Worm (Caenorhabditis elegans) whole organism, early embryonic: ENCODE measurements around the gene fbxa-163.

Source experiments
- B0310.2 ChIP-seq: sonication (generic microtip); optimal IDR thresholded peaks from 2 replicates; lab custom pipeline; 2016; ENCODE audit warnings: mild to moderate bottlenecking, missing genetic modification characterization, missing compliant biosample characterization
- F13C5.2 ChIP-seq: sonication (generic microtip); optimal IDR thresholded peaks from 2 replicates; lab custom pipeline; 2017; ENCODE audit warnings: mild to moderate bottlenecking, missing genetic modification characterization, inconsistent platforms, missing compliant biosample characterization
- aly-1 ChIP-seq: sonication (generic microtip); optimal IDR thresholded peaks from 2 replicates; lab custom pipeline; 2016; ENCODE audit warnings: missing genetic modification characterization, missing compliant biosample characterization
- ama-1 ChIP-seq: fragments of 150-350 bp; optimal IDR thresholded peaks from 2 replicates; lab custom pipeline; 2014
- ceh-13 ChIP-seq: fragments of 200-800 bp; sonication (Bioruptor generic); optimal IDR thresholded peaks from 2 replicates; lab custom pipeline; 2018; ENCODE audit warnings: mild to moderate bottlenecking, missing genetic modification characterization, missing compliant biosample characterization
- ceh-36 ChIP-seq: sonication (generic microtip); optimal IDR thresholded peaks from 2 replicates; lab custom pipeline; 2016; ENCODE audit warnings: missing genetic modification characterization, inconsistent platforms, missing compliant biosample characterization
- ets-7 ChIP-seq: sonication (generic microtip); optimal IDR thresholded peaks from 2 replicates; lab custom pipeline; 2016; ENCODE audit warnings: missing genotype, missing genetic modification characterization, missing compliant biosample characterization
- flt-1 ChIP-seq: fragments of 200-800 bp; sonication (Bioruptor generic); IDR thresholded peaks from 2 replicates; pipeline ENCODE4 v1.3.6; 2022; ENCODE audit warnings: missing genetic modification characterization, missing compliant biosample characterization
- hmbx-1 ChIP-seq: sonication (generic microtip); optimal IDR thresholded peaks from 2 replicates; lab custom pipeline; 2016; ENCODE audit warnings: mild to moderate bottlenecking, missing genetic modification characterization, missing compliant biosample characterization
- hmg-4 ChIP-seq: fragments of 200-800 bp; sonication (Bioruptor generic); optimal IDR thresholded peaks from 2 replicates; lab custom pipeline; 2018; ENCODE audit warnings: mild to moderate bottlenecking, missing genetic modification characterization, missing compliant biosample characterization
- hnd-1 ChIP-seq: sonication (generic microtip); optimal IDR thresholded peaks from 2 replicates; lab custom pipeline; 2016; ENCODE audit warnings: missing genetic modification characterization, missing compliant biosample characterization
- pes-1 ChIP-seq: fragments of 200-800 bp; sonication (Bioruptor generic); IDR thresholded peaks from 2 replicates; pipeline ENCODE4 v1.3.6; 2022; ENCODE audit warnings: missing genetic modification reagents, missing genetic modification characterization, missing compliant biosample characterization
- scrt-1 ChIP-seq: fragments of 200-800 bp; sonication (Bioruptor generic); IDR thresholded peaks from 2 replicates; pipeline ENCODE4 v1.3.6; 2022; ENCODE audit warnings: missing genetic modification characterization, missing compliant biosample characterization
- sea-1 ChIP-seq: fragments of 200-800 bp; sonication (Bioruptor generic); conservative IDR thresholded peaks from 2 replicates; pipeline ENCODE4 v1.3.6; 2022; ENCODE audit warnings: missing genetic modification characterization, missing compliant biosample characterization
- tbx-11 ChIP-seq: fragments of 200-800 bp; sonication (Bioruptor generic); IDR thresholded peaks from 2 replicates; pipeline ENCODE4 v1.3.6; 2022; ENCODE audit warnings: missing genetic modification characterization, missing compliant biosample characterization
- tbx-37 ChIP-seq: fragments of 200-800 bp; sonication (Bioruptor generic); conservative IDR thresholded peaks from 2 replicates; pipeline ENCODE4 v1.3.6; 2022; ENCODE audit warnings: missing genetic modification reagents, missing genetic modification characterization, missing compliant biosample characterization
- tra-4 ChIP-seq: sonication (generic microtip); optimal IDR thresholded peaks from 2 replicates; lab custom pipeline; 2017; ENCODE audit warnings: missing genetic modification characterization, missing compliant biosample characterization

The fbxa-163 gene

DNA sequence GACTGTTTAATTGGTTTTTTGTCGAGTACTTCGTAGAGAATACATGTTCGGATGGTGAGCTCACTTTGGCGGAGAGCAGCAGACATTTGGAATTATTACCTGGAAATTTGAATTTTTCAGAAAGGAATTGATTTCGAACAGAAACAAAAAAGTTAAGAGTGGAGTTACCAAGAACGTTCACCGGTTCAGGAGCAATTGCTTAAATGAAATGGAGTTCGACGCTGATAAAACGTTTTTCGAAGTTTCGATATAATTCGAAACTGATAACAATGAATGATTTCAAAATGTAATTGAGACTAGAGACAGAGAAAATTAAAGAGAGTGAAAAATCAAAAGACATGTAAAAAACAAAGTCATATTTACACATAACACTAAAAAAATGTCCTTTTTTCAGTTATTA is at the start of gene fbxa-163:
TSS of gene fbxa-163 (minus strand) at position 101 of the 400 bp plus-strand sequence.
- TF ChIP-seq ceh-13 (GFP tag; lab: Kevin White, UChicago) (no peak), B0310.2 (tag; lab: Kevin White, UChicago) (no peak), hnd-1 (tag; lab: Kevin White, UChicago) (no peak), tbx-11 (no peak), ets-7 (tag; lab: Kevin White, UChicago) (no peak), ama-1 (no peak), sea-1 (GFP tag; lab: Robert Waterston, UW) (no peak), F13C5.2 (tag; lab: Kevin White, UChicago) (no peak), flt-1 (no peak), pes-1 (no peak), ceh-36 (tag; lab: Kevin White, UChicago) (no peak), aly-1 (tag; lab: Kevin White, UChicago) (no peak), hmg-4 (GFP tag; lab: Kevin White, UChicago) (no peak), tbx-37 (GFP tag; lab: Robert Waterston, UW) (no peak), tra-4 (tag; lab: Kevin White, UChicago) (no peak), scrt-1 (GFP tag; lab: Robert Waterston, UW) (no peak), hmbx-1 (no peak)

ce11 chrII:1657202-1657601 is 46.7 kb upstream of the fbxa-163 start, which contains the start of gene ZC204.12:
ZC204.12 (minus strand) TSS chrII:1657302.
- TF ChIP-seq tbx-11 (no peak), ama-1 (no peak), scrt-1 (GFP tag; lab: Robert Waterston, UW) (no peak), aly-1 (tag; lab: Kevin White, UChicago) (no peak), ceh-36 (tag; lab: Kevin White, UChicago) (no peak), flt-1 (no peak), ceh-13 (GFP tag; lab: Kevin White, UChicago) (no peak), hmbx-1 (no peak), sea-1 (GFP tag; lab: Robert Waterston, UW) (no peak), tbx-37 (GFP tag; lab: Robert Waterston, UW) (no peak), F13C5.2 (tag; lab: Kevin White, UChicago) (no peak), hmg-4 (GFP tag; lab: Kevin White, UChicago) (no peak), pes-1 (no peak), B0310.2 (tag; lab: Kevin White, UChicago) (no peak), ets-7 (tag; lab: Kevin White, UChicago) (no peak), hnd-1 (tag; lab: Kevin White, UChicago) (no peak), tra-4 (tag; lab: Kevin White, UChicago) (no peak)

DNA sequence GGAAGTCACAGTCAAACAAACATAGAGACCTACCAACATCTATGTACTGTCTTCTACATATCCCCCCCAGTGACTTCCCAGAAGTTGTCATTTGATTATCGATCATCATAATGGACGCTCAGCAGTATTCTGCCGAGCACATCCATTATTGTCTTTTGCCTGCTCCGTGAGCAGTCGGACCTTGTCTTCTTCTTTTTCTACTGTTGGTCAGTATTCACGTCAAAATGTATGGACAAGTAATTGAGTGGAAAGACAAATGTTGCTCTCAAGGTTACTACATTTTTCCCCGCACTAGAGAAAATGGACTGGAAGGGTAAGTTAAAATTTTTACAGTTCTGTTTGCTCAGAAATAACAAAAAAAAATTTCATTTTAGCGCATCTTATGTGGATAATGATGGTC is 44.4 kb upstream of the fbxa-163 start, which contains the start of gene btb-12:
TSS of gene btb-12 (plus strand) at position 301 of the 400 bp plus-strand sequence.
- TF ChIP-seq ama-1 (no peak), scrt-1 (GFP tag; lab: Robert Waterston, UW) (no peak), ceh-36 (tag; lab: Kevin White, UChicago) (no peak), tbx-11 (no peak), hmbx-1 (no peak), aly-1 (tag; lab: Kevin White, UChicago) (no peak), tra-4 (tag; lab: Kevin White, UChicago) (no peak), hnd-1 (tag; lab: Kevin White, UChicago) (no peak), tbx-37 (GFP tag; lab: Robert Waterston, UW) (no peak), ceh-13 (GFP tag; lab: Kevin White, UChicago) (no peak), hmg-4 (GFP tag; lab: Kevin White, UChicago) (no peak), pes-1 (no peak), B0310.2 (tag; lab: Kevin White, UChicago) (no peak)

DNA sequence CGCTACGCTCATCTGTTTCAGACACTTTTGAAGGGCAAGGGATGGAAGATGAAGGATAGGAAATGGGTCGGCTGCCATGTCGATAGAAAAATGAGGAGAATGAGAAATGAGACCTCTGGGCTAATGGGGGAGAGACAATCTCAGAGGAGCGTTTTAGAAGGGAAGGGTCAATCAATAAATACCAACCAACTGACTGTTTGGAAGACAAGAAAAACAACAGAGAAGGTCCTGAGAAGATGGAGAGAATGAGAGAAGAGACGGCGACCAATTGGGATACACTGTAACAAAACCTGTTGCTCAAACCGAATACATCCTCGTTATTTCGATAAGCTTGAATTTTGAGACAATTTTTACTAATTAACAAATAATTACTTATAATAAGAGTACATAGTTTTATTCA is 42.9 kb upstream of the fbxa-163 start, which contains the start of gene fbxb-15:
TSS of gene fbxb-15 (minus strand) at position 101 of the 400 bp plus-strand sequence.
- TF ChIP-seq tbx-37 (GFP tag; lab: Robert Waterston, UW) (no peak), flt-1 (no peak), hnd-1 (tag; lab: Kevin White, UChicago) (no peak), aly-1 (tag; lab: Kevin White, UChicago) (no peak), B0310.2 (tag; lab: Kevin White, UChicago) (no peak), hmbx-1 (no peak), tbx-11 (no peak), F13C5.2 (tag; lab: Kevin White, UChicago) (no peak), ets-7 (tag; lab: Kevin White, UChicago) (no peak), tra-4 (tag; lab: Kevin White, UChicago) (no peak)

ce11 chrII:1651804-1652203 is 41.3 kb upstream of the fbxa-163 start, which contains the start of gene fbxb-16:
fbxb-16 (minus strand) TSS chrII:1651904.
- TF ChIP-seq sea-1 (GFP tag; lab: Robert Waterston, UW) (no peak), hnd-1 (tag; lab: Kevin White, UChicago) (no peak), F13C5.2 (tag; lab: Kevin White, UChicago) (no peak), tbx-37 (GFP tag; lab: Robert Waterston, UW) (no peak), scrt-1 (GFP tag; lab: Robert Waterston, UW) (no peak), flt-1 (no peak), B0310.2 (tag; lab: Kevin White, UChicago) (no peak), ama-1 (no peak), tbx-11 (no peak), ceh-36 (tag; lab: Kevin White, UChicago) (no peak), ets-7 (tag; lab: Kevin White, UChicago) (no peak), tra-4 (tag; lab: Kevin White, UChicago) (no peak), aly-1 (tag; lab: Kevin White, UChicago) (no peak), ceh-13 (GFP tag; lab: Kevin White, UChicago) (no peak), hmg-4 (GFP tag; lab: Kevin White, UChicago) (no peak), pes-1 (no peak)

DNA sequence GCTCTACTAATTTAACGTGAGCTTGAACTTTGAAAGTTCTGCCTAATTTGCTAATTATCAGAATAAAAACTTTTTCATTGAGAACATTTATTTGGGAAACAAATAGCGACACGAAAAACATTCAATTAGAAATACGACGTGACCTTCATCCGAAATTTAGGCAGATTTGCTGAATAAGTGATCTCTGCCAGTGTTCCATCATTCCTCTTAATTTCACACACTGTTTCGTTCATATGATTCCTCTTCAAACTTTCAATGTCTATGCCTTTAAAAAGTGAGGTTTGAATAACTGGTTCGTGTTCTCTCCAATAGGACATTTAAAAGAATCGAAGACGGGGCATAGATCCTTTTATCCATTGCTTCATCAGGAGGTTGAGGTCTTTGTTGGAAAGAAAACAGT is 40.0 kb upstream of the fbxa-163 start, which contains the start of gene fbxb-20:
TSS of gene fbxb-20 (minus strand) at position 101 of the 400 bp plus-strand sequence.
- no peak for TF ChIP-seq aly-1 (tag; lab: Kevin White, UChicago)
- no peak for TF ChIP-seq scrt-1 (GFP tag; lab: Robert Waterston, UW)

- no peak for TF ChIP-seq tbx-11
- TF ChIP-seq tra-4 (tag; lab: Kevin White, UChicago) = no peak
- no peak for TF ChIP-seq hmg-4 (GFP tag; lab: Kevin White, UChicago)
- TF ChIP-seq ceh-36 (tag; lab: Kevin White, UChicago) = no peak
- TF ChIP-seq tbx-37 (GFP tag; lab: Robert Waterston, UW) = no peak
- TF ChIP-seq ama-1 = no peak
- TF ChIP-seq ceh-13 (GFP tag; lab: Kevin White, UChicago) = no peak
- no peak for TF ChIP-seq hmbx-1
- no peak for TF ChIP-seq pes-1
- TF ChIP-seq F13C5.2 (tag; lab: Kevin White, UChicago) = no peak
- no peak for TF ChIP-seq B0310.2 (tag; lab: Kevin White, UChicago)
- TF ChIP-seq scrt-1 (GFP tag; lab: Robert Waterston, UW) = no peak
- TF ChIP-seq hnd-1 (tag; lab: Kevin White, UChicago) = no peak
- TF ChIP-seq flt-1 = no peak
- TF ChIP-seq aly-1 (tag; lab: Kevin White, UChicago) = no peak
- no peak for TF ChIP-seq sea-1 (GFP tag; lab: Robert Waterston, UW)
- TF ChIP-seq ets-7 (tag; lab: Kevin White, UChicago) = no peak
Observed at ce11 chrII:1648768-1649167, 38.2 kb upstream of the fbxa-163 start, which contains the start of gene fbxb-21. fbxb-21 (minus strand) TSS chrII:1648868.
